Worm (Caenorhabditis elegans) whole organism, young adult: ENCODE data around the gene F20D6.8.

Source experiments
- B0035.1 ChIP-seq: sonication (generic microtip); optimal IDR thresholded peaks from 2 replicates; lab custom pipeline; 2016; ENCODE audit warnings: missing genetic modification characterization, mild to moderate bottlenecking, missing compliant biosample characterization, missing genotype, missing genetic modification reagents
- F22D6.2 ChIP-seq: sonication (generic microtip); optimal IDR thresholded peaks from 2 replicates; lab custom pipeline; 2016; ENCODE audit warnings: mild to moderate bottlenecking, missing genetic modification characterization, missing compliant biosample characterization
- F33H1.4 ChIP-seq: fragments of 200-800 bp; sonication (Bioruptor generic); IDR thresholded peaks from 2 replicates; pipeline ENCODE4 v1.3.6; 2022; ENCODE audit warnings: missing genetic modification reagents, missing genetic modification characterization, missing compliant biosample characterization
- F57C9.4 ChIP-seq: sonication (generic microtip); optimal IDR thresholded peaks from 2 replicates; lab custom pipeline; 2017; ENCODE audit warnings: mild to moderate bottlenecking, missing genetic modification characterization, missing compliant biosample characterization
- K11D2.4 ChIP-seq: fragments of 200-800 bp; sonication (Bioruptor generic); IDR thresholded peaks from 2 replicates; pipeline ENCODE4 v1.3.6; 2022; ENCODE audit warnings: missing genetic modification reagents, missing genetic modification characterization, missing compliant biosample characterization
- T07F8.4 ChIP-seq: sonication (generic microtip); optimal IDR thresholded peaks from 2 replicates; lab custom pipeline; 2016; ENCODE audit warnings: mild to moderate bottlenecking, missing genetic modification characterization, moderate library complexity, missing compliant biosample characterization
- T26A5.8 ChIP-seq: sonication (generic microtip); optimal IDR thresholded peaks from 2 replicates; lab custom pipeline; 2016; ENCODE audit warnings: missing genetic modification characterization, missing compliant biosample characterization
- Y53F4B.3 ChIP-seq: fragments of 200-800 bp; sonication (Bioruptor generic); IDR thresholded peaks from 2 replicates; pipeline ENCODE4 v1.3.6; 2022; ENCODE audit warnings: missing genetic modification reagents, missing genetic modification characterization, missing compliant biosample characterization
- Y53G8AR.9 ChIP-seq: fragments of 200-800 bp; sonication (Bioruptor generic); conservative IDR thresholded peaks from 2 replicates; pipeline ENCODE4 v1.3.6; 2022; ENCODE audit warnings: missing genetic modification reagents, missing genetic modification characterization, missing compliant biosample characterization
- Y67H2A.10 ChIP-seq: fragments of 200-800 bp; sonication (Bioruptor generic); conservative IDR thresholded peaks from 2 replicates; pipeline ENCODE4 v1.3.6; 2022; ENCODE audit warnings: missing genetic modification reagents, missing genetic modification characterization, missing compliant biosample characterization
- attf-3 ChIP-seq: fragments of 200-800 bp; sonication (Bioruptor generic); conservative IDR thresholded peaks from 2 replicates; pipeline ENCODE4 v1.3.6; 2022; ENCODE audit warnings: missing genetic modification reagents, missing genetic modification characterization, missing compliant biosample characterization
- cebp-1 ChIP-seq, 2 experiments: fragments of 200-800 bp in 1 of 2; sonication (Bioruptor generic) in 1 of 2; sonication (generic microtip) in 1 of 2; IDR thresholded peaks in 1 of 2; optimal IDR thresholded peaks in 1 of 2; 2 replicates each; pipeline versions ENCODE4 v1.3.6 to Lab custom; 2017 to 2022; ENCODE audit warnings: missing compliant biosample characterization in 2 of 2, missing genetic modification characterization in 2 of 2, mild to moderate bottlenecking in 1 of 2, missing genetic modification reagents in 1 of 2, moderate library complexity in 1 of 2
- cebp-2 ChIP-seq: fragments of 200-800 bp; sonication (Bioruptor generic); IDR thresholded peaks from 2 replicates; pipeline ENCODE4 v1.3.6; 2022; ENCODE audit warnings: missing genetic modification characterization, missing compliant biosample characterization
- ceh-100 ChIP-seq: fragments of 200-800 bp; sonication (Bioruptor generic); IDR thresholded peaks from 2 replicates; pipeline ENCODE4 v1.3.6; 2022; ENCODE audit warnings: missing genetic modification reagents, missing genetic modification characterization, missing compliant biosample characterization
- ceh-79 ChIP-seq: sonication (generic microtip); optimal IDR thresholded peaks from 2 replicates; lab custom pipeline; 2017; ENCODE audit warnings: mild to moderate bottlenecking, missing genetic modification characterization, missing compliant biosample characterization
- ceh-91 ChIP-seq: fragments of 200-800 bp; sonication (Bioruptor generic); IDR thresholded peaks from 2 replicates; pipeline ENCODE4 v1.3.6; 2022; ENCODE audit warnings: missing genetic modification reagents, missing genetic modification characterization, missing compliant biosample characterization
- efl-1 ChIP-seq: fragments of 150-350 bp; optimal IDR thresholded peaks from 2 replicates; lab custom pipeline; 2014; ENCODE audit warnings: missing biosample characterization, missing genetic modification reagents, missing genetic modification characterization
- egl-18 ChIP-seq: fragments of 200-800 bp; sonication (Bioruptor generic); IDR thresholded peaks from 2 replicates; pipeline ENCODE4 v1.3.6; 2022; ENCODE audit warnings: missing genetic modification reagents, missing genetic modification characterization, missing compliant biosample characterization
- egrh-3 ChIP-seq: fragments of 200-800 bp; sonication (Bioruptor generic); IDR thresholded peaks from 2 replicates; pipeline ENCODE4 v1.3.6; 2022; ENCODE audit warnings: missing genetic modification reagents, missing genetic modification characterization, missing compliant biosample characterization
- ekl-4 ChIP-seq: fragments of 200-800 bp; sonication (Bioruptor generic); IDR thresholded peaks from 2 replicates; pipeline ENCODE4 v1.3.6; 2022; ENCODE audit warnings: missing genetic modification reagents, missing genetic modification characterization, missing compliant biosample characterization
- hlh-12 ChIP-seq: sonication (generic microtip); optimal IDR thresholded peaks from 2 replicates; lab custom pipeline; 2016; ENCODE audit warnings: missing genetic modification characterization, missing compliant biosample characterization
- hsf-1 ChIP-seq: fragments of 200-800 bp; sonication (Bioruptor generic); IDR thresholded peaks from 2 replicates; pipeline ENCODE4 v1.3.6; 2022; ENCODE audit warnings: missing genetic modification reagents, missing genetic modification characterization, missing compliant biosample characterization
- lag-1 ChIP-seq: fragments of 200-800 bp; sonication (Bioruptor generic); IDR thresholded peaks from 2 replicates; pipeline ENCODE4 v1.3.6; 2022; ENCODE audit warnings: missing genetic modification reagents, missing genetic modification characterization, missing compliant biosample characterization
- let-607 ChIP-seq, 2 experiments: fragments of 200-800 bp in 1 of 2; sonication (Bioruptor generic) in 1 of 2; sonication (generic microtip) in 1 of 2; optimal IDR thresholded peaks; 2 replicates each; lab custom pipeline; 2016 to 2018; ENCODE audit warnings: mild to moderate bottlenecking in 2 of 2, missing compliant biosample characterization in 2 of 2, missing genetic modification characterization in 2 of 2, moderate library complexity in 2 of 2, missing genotype in 1 of 2
- lin-40 ChIP-seq: sonication (generic microtip); optimal IDR thresholded peaks from 2 replicates; lab custom pipeline; 2016; ENCODE audit warnings: missing genetic modification characterization, mild to moderate bottlenecking, missing compliant biosample characterization, missing genotype, missing genetic modification reagents
- lsl-1 ChIP-seq: fragments of 200-800 bp; sonication (Bioruptor generic); optimal IDR thresholded peaks from 2 replicates; lab custom pipeline; 2018; ENCODE audit warnings: mild to moderate bottlenecking, missing genetic modification characterization, moderate library complexity, missing compliant biosample characterization
- madf-3 ChIP-seq: fragments of 200-800 bp; sonication (Bioruptor generic); IDR thresholded peaks from 2 replicates; pipeline ENCODE4 v1.3.6; 2022; ENCODE audit warnings: missing genetic modification reagents, missing genetic modification characterization, missing compliant biosample characterization
- mel-28 ChIP-seq: sonication (generic microtip); optimal IDR thresholded peaks from 2 replicates; lab custom pipeline; 2016; ENCODE audit warnings: borderline replicate concordance, mild to moderate bottlenecking, missing genetic modification characterization, missing compliant biosample characterization
- nfya-1 ChIP-seq: sonication (generic microtip); optimal IDR thresholded peaks from 2 replicates; lab custom pipeline; 2017; ENCODE audit warnings: antibody characterized with exemption, missing compliant biosample characterization, missing genetic modification characterization, borderline replicate concordance; ENCODE audit not compliant: insufficient read depth
- nhr-80 ChIP-seq: sonication (generic microtip); optimal IDR thresholded peaks from 2 replicates; lab custom pipeline; 2016; ENCODE audit warnings: missing genetic modification characterization, missing compliant biosample characterization
- pbrm-1 ChIP-seq: fragments of 200-800 bp; sonication (Bioruptor generic); IDR thresholded peaks from 2 replicates; pipeline ENCODE4 v1.3.6; 2022; ENCODE audit warnings: missing genetic modification reagents, missing genetic modification characterization, missing compliant biosample characterization
- rcor-1 ChIP-seq: fragments of 200-800 bp; sonication (Bioruptor generic); IDR thresholded peaks from 2 replicates; pipeline ENCODE4 v1.3.6; 2022; ENCODE audit warnings: missing genetic modification reagents, missing genetic modification characterization, missing compliant biosample characterization
- repo-1 ChIP-seq: sonication (generic microtip); optimal IDR thresholded peaks from 2 replicates; lab custom pipeline; 2017; ENCODE audit warnings: mild to moderate bottlenecking, missing genetic modification characterization, missing compliant biosample characterization
- snpc-1.1 ChIP-seq: sonication (generic microtip); optimal IDR thresholded peaks from 2 replicates; lab custom pipeline; 2017; ENCODE audit warnings: missing genetic modification characterization, mild to moderate bottlenecking, missing compliant biosample characterization, antibody characterized with exemption, moderate library complexity, missing genotype, missing genetic modification reagents; ENCODE audit not compliant: insufficient read depth
- snpc-1.3 ChIP-seq: sonication (generic microtip); optimal IDR thresholded peaks from 2 replicates; lab custom pipeline; 2017; ENCODE audit warnings: missing genetic modification characterization, mild to moderate bottlenecking, missing compliant biosample characterization, antibody characterized with exemption, moderate library complexity, missing genotype, missing genetic modification reagents; ENCODE audit not compliant: insufficient read depth
- snpc-4 ChIP-seq, 5 experiments: fragments of 150-350 bp in 1 of 5; sonication (generic microtip) in 4 of 5; optimal IDR thresholded peaks; 2 replicates each; lab custom pipeline; 2014 to 2018; ENCODE audit warnings: missing genetic modification characterization in 5 of 5, missing biosample characterization in 3 of 5, antibody characterized with exemption in 2 of 5, mild to moderate bottlenecking in 2 of 5, missing compliant biosample characterization in 2 of 5, missing genotype in 2 of 5, moderate library complexity in 2 of 5, missing genetic modification reagents in 1 of 5
- zfh-2 ChIP-seq: fragments of 200-800 bp; sonication (Bioruptor generic); conservative IDR thresholded peaks from 2 replicates; pipeline ENCODE4 v1.3.6; 2022; ENCODE audit warnings: missing genetic modification reagents, missing genetic modification characterization, missing compliant biosample characterization
- ztf-26 ChIP-seq: sonication (generic microtip); optimal IDR thresholded peaks from 2 replicates; lab custom pipeline; 2017; ENCODE audit warnings: missing genetic modification characterization, missing compliant biosample characterization

Gene F20D6.8

ce11 chrV:8215158-8215557 lies 47.1 kb upstream of the F20D6.8 start:
- no peak for TF ChIP-seq cebp-1 (GFP tag; IDR thresholded peaks at IDR 0.05; lab: Robert Waterston, UW)
- peak; percentile 1 for TF ChIP-seq cebp-1 (tag; optimal IDR thresholded peaks at IDR 0.05; lab: Kevin White, UChicago)
- TF ChIP-seq T07F8.4, result no peak
- no peak for TF ChIP-seq lag-1 (GFP tag; lab: Robert Waterston, UW)
- no peak for TF ChIP-seq let-607 (tag; optimal IDR thresholded peaks at IDR 0.05; lab: Kevin White, UChicago)

ce11 chrV:8213868-8214267 lies 45.8 kb upstream of the F20D6.8 start, which contains the start of gene K07C11.7:
TSS of gene K07C11.7 (minus strand) at chrV:8213968.
- no peak for TF ChIP-seq nfya-1 (tag; lab: Kevin White, UChicago)
- no peak for TF ChIP-seq pbrm-1 (GFP tag; lab: Robert Waterston, UW)
- no peak for TF ChIP-seq Y67H2A.10
- TF ChIP-seq hlh-12 (tag; lab: Kevin White, UChicago), result no peak
- TF ChIP-seq egrh-3 (GFP tag; lab: Robert Waterston, UW), result no peak
- TF ChIP-seq lsl-1 (GFP tag; lab: Kevin White, UChicago), result no peak
- TF ChIP-seq mel-28, result no peak
- TF ChIP-seq lag-1 (GFP tag; lab: Robert Waterston, UW), result no peak
- TF ChIP-seq cebp-2 (GFP tag; lab: Robert Waterston, UW), result no peak
- TF ChIP-seq F57C9.4 (tag; lab: Kevin White, UChicago), result no peak
- TF ChIP-seq egl-18 (GFP tag; lab: Robert Waterston, UW), result no peak

- TF ChIP-seq T07F8.4 (no peak), nhr-80 (tag; lab: Kevin White, UChicago) (peak; percentile 67)
These were observed 44.7 kb upstream of the F20D6.8 start for ce11 chrV:8212816-8213215.

- no peak for TF ChIP-seq ceh-91 (GFP tag; lab: Robert Waterston, UW)
- no peak for TF ChIP-seq F22D6.2 (tag; lab: Kevin White, UChicago)
- no peak for TF ChIP-seq efl-1 (GFP tag; lab: Kevin White, UChicago)
- no peak for TF ChIP-seq K11D2.4 (GFP tag; lab: Robert Waterston, UW)
- no peak for TF ChIP-seq let-607 (tag; optimal IDR thresholded peaks at IDR 0.05; lab: Kevin White, UChicago)
- TF ChIP-seq zfh-2 (GFP tag; lab: Robert Waterston, UW), result no peak
- TF ChIP-seq B0035.1 (tag; lab: Kevin White, UChicago), result no peak
- no peak for TF ChIP-seq ekl-4 (GFP tag; lab: Robert Waterston, UW)
- TF ChIP-seq lin-40 (tag; lab: Kevin White, UChicago), result no peak
- TF ChIP-seq Y53F4B.3 (GFP tag; lab: Robert Waterston, UW), result no peak
- no peak for TF ChIP-seq rcor-1 (GFP tag; lab: Robert Waterston, UW)
These were observed 43.9 kb upstream of the F20D6.8 start for ce11 chrV:8211993-8212392.

ce11 chrV:8210527-8210926 lies 42.5 kb upstream of the F20D6.8 start:
- no peak for TF ChIP-seq ceh-100
- no peak for TF ChIP-seq ztf-26 (tag; lab: Kevin White, UChicago)
- no peak for TF ChIP-seq nfya-1 (tag; lab: Kevin White, UChicago)
- TF ChIP-seq snpc-1.3 (tag; lab: Kevin White, UChicago), result no peak
- TF ChIP-seq T26A5.8 (tag; lab: Kevin White, UChicago), result no peak
- TF ChIP-seq snpc-4 (GFP tag; optimal IDR thresholded peaks at IDR 0.05; lab: Kevin White, UChicago), result no peak
- TF ChIP-seq snpc-4 (tag; optimal IDR thresholded peaks at IDR 0.05; lab: Kevin White, UChicago), result no peak
- TF ChIP-seq B0035.1 (tag; lab: Kevin White, UChicago), result no peak
- no peak for TF ChIP-seq hsf-1 (GFP tag; lab: Robert Waterston, UW)
- no peak for TF ChIP-seq repo-1
- no peak for TF ChIP-seq attf-3 (GFP tag; lab: Robert Waterston, UW)
- no peak for TF ChIP-seq ceh-79 (tag; lab: Kevin White, UChicago)
- TF ChIP-seq F57C9.4 (tag; lab: Kevin White, UChicago), result no peak
- no peak for TF ChIP-seq madf-3 (GFP tag; lab: Robert Waterston, UW)
- no peak for TF ChIP-seq hlh-12 (tag; lab: Kevin White, UChicago)
- TF ChIP-seq Y53G8AR.9 (GFP tag; lab: Robert Waterston, UW), result no peak
- no peak for TF ChIP-seq lsl-1 (GFP tag; lab: Kevin White, UChicago)
- TF ChIP-seq F33H1.4 (GFP tag; lab: Robert Waterston, UW), result no peak
- no peak for TF ChIP-seq snpc-1.1 (tag; lab: Kevin White, UChicago)
